Worm (Caenorhabditis elegans) whole organism, L1 larva: Measurements from ENCODE around the gene srx-128.
A peak's percentile ranks its signal among the peaks of the same experiment; 100 is the strongest.

ENCODE experiments used
- C04F5.9 ChIP-seq: sonication (generic microtip); optimal IDR thresholded peaks from 2 replicates; lab custom pipeline; 2016; ENCODE audit warnings: missing genetic modification characterization, missing compliant biosample characterization
- C16A3.4 ChIP-seq: fragments of 150-350 bp; optimal IDR thresholded peaks from 2 replicates; lab custom pipeline; 2014; ENCODE audit warnings: missing biosample characterization, missing genetic modification characterization
- F16B12.6 ChIP-seq: fragments of 150-350 bp; optimal IDR thresholded peaks from 2 replicates; lab custom pipeline; 2014; ENCODE audit warnings: missing biosample characterization, missing genetic modification characterization
- Y116A8C.19 ChIP-seq: sonication (generic microtip); optimal IDR thresholded peaks from 2 replicates; lab custom pipeline; 2016; ENCODE audit warnings: missing compliant biosample characterization, missing genetic modification characterization, borderline replicate concordance
- alr-1 ChIP-seq: fragments of 200-800 bp; sonication (Bioruptor generic); optimal IDR thresholded peaks from 2 replicates; lab custom pipeline; 2018; ENCODE audit warnings: borderline replicate concordance, mild to moderate bottlenecking, missing genetic modification characterization, missing compliant biosample characterization
- blmp-1 ChIP-seq: fragments of 150-350 bp; optimal IDR thresholded peaks from 2 replicates; lab custom pipeline; 2014; ENCODE audit warnings: missing biosample characterization, missing genetic modification characterization
- ceh-63 ChIP-seq: fragments of 200-800 bp; sonication (Bioruptor generic); optimal IDR thresholded peaks from 2 replicates; lab custom pipeline; 2018; ENCODE audit warnings: mild to moderate bottlenecking, missing genetic modification characterization, missing compliant biosample characterization
- ceh-8 ChIP-seq: fragments of 200-800 bp; sonication (Bioruptor generic); optimal IDR thresholded peaks from 2 replicates; lab custom pipeline; 2018; ENCODE audit warnings: mild to moderate bottlenecking, missing genetic modification characterization, moderate library complexity, missing compliant biosample characterization
- ceh-88 ChIP-seq: fragments of 200-800 bp; sonication (Bioruptor generic); IDR thresholded peaks from 2 replicates; pipeline ENCODE4 v1.3.6; 2022; ENCODE audit warnings: missing genetic modification characterization, missing compliant biosample characterization
- ces-1 ChIP-seq: fragments of 150-350 bp; optimal IDR thresholded peaks from 2 replicates; lab custom pipeline; 2014; ENCODE audit warnings: missing biosample characterization, missing genetic modification reagents, missing genetic modification characterization
- dpl-1 ChIP-seq, 3 experiments: fragments of 150-350 bp in 2 of 3; sonication (generic microtip) in 1 of 3; optimal IDR thresholded peaks; 2 replicates each; lab custom pipeline; 2014 to 2017; ENCODE audit warnings: missing biosample characterization in 3 of 3, missing genetic modification characterization in 3 of 3, missing genetic modification reagents in 3 of 3
- efl-3 ChIP-seq: fragments of 200-800 bp; sonication (Bioruptor generic); optimal IDR thresholded peaks from 2 replicates; lab custom pipeline; 2018; ENCODE audit warnings: mild to moderate bottlenecking, missing genetic modification characterization, missing compliant biosample characterization
- egl-27 ChIP-seq, 2 experiments: fragments of 150-350 bp in 1 of 2; sonication (generic microtip); optimal IDR thresholded peaks; 3 replicates each; lab custom pipeline; 2017 to 2018; ENCODE audit warnings: missing biosample characterization in 2 of 2, missing genetic modification characterization in 2 of 2, missing genetic modification reagents in 2 of 2
- elt-3 ChIP-seq, 6 experiments: fragments of 150-350 bp in 1 of 6; sonication (generic microtip); optimal IDR thresholded peaks; 2 replicates each; lab custom pipeline; 2017 to 2018; ENCODE audit warnings: missing biosample characterization in 6 of 6, missing genetic modification characterization in 6 of 6, inconsistent platforms in 1 of 6
- ets-5 ChIP-seq: fragments of 200-800 bp; sonication (Bioruptor generic); IDR thresholded peaks from 2 replicates; pipeline ENCODE4 v1.3.6; 2022; ENCODE audit warnings: missing genetic modification characterization, missing compliant biosample characterization
- fos-1 ChIP-seq: fragments of 150-350 bp; optimal IDR thresholded peaks from 2 replicates; lab custom pipeline; 2014; ENCODE audit warnings: missing biosample characterization, missing genetic modification characterization
- grh-1 ChIP-seq: fragments of 200-800 bp; sonication (Bioruptor generic); IDR thresholded peaks from 2 replicates; pipeline ENCODE4 v1.3.6; 2022; ENCODE audit warnings: missing genetic modification reagents, missing genetic modification characterization, missing compliant biosample characterization
- hlh-4 ChIP-seq: sonication (generic microtip); optimal IDR thresholded peaks from 2 replicates; lab custom pipeline; 2016; ENCODE audit warnings: mild to moderate bottlenecking, missing genetic modification characterization, missing compliant biosample characterization
- isw-1 ChIP-seq: fragments of 200-800 bp; sonication (Bioruptor generic); IDR thresholded peaks from 2 replicates; pipeline ENCODE4 v1.3.6; 2022; ENCODE audit warnings: missing genetic modification characterization, missing compliant biosample characterization
- jun-1 ChIP-seq: fragments of 150-350 bp; optimal IDR thresholded peaks from 2 replicates; lab custom pipeline; 2014; ENCODE audit warnings: missing biosample characterization, missing genetic modification reagents, missing genetic modification characterization
- lin-13 ChIP-seq: fragments of 150-350 bp; optimal IDR thresholded peaks from 2 replicates; lab custom pipeline; 2014; ENCODE audit warnings: missing biosample characterization, missing genetic modification reagents, missing genetic modification characterization
- lin-14 ChIP-seq: fragments of 200-800 bp; sonication (Bioruptor generic); optimal IDR thresholded peaks from 2 replicates; lab custom pipeline; 2018; ENCODE audit warnings: mild to moderate bottlenecking, missing genetic modification characterization, moderate library complexity, missing compliant biosample characterization
- lin-15B ChIP-seq: fragments of 150-350 bp; sonication (generic microtip); optimal IDR thresholded peaks from 3 replicates; lab custom pipeline; 2014; ENCODE audit warnings: missing biosample characterization, missing genetic modification characterization
- lin-39 ChIP-seq: fragments of 150-350 bp; optimal IDR thresholded peaks from 2 replicates; lab custom pipeline; 2014; ENCODE audit warnings: missing biosample characterization, missing genetic modification reagents, missing genetic modification characterization
- mdl-1 ChIP-seq, 2 experiments: fragments of 150-350 bp; optimal IDR thresholded peaks; 2 replicates each; lab custom pipeline; 2014 to 2017; ENCODE audit warnings: missing biosample characterization in 2 of 2, missing genetic modification characterization in 2 of 2, inconsistent platforms in 1 of 2
- mef-2 ChIP-seq: fragments of 150-350 bp; optimal IDR thresholded peaks from 2 replicates; lab custom pipeline; 2014; ENCODE audit warnings: missing biosample characterization, missing genetic modification characterization
- nhr-11 ChIP-seq: fragments of 150-350 bp; optimal IDR thresholded peaks from 2 replicates; lab custom pipeline; 2014; ENCODE audit warnings: missing biosample characterization, missing genetic modification characterization
- nhr-19 ChIP-seq: fragments of 200-800 bp; sonication (Bioruptor generic); conservative IDR thresholded peaks from 2 replicates; pipeline ENCODE4 v1.3.6; 2022; ENCODE audit warnings: missing genetic modification characterization, missing compliant biosample characterization
- nhr-71 ChIP-seq: sonication (generic microtip); optimal IDR thresholded peaks from 2 replicates; lab custom pipeline; 2016; ENCODE audit warnings: mild to moderate bottlenecking, missing genetic modification characterization, moderate library complexity, missing compliant biosample characterization
- nhr-85 ChIP-seq: sonication (generic microtip); peaks from one replicate; lab custom pipeline; 2016; ENCODE audit warnings: missing genetic modification characterization, inconsistent platforms, missing compliant biosample characterization
- nhr-90 ChIP-seq: sonication (generic microtip); optimal IDR thresholded peaks from 2 replicates; lab custom pipeline; 2016; ENCODE audit warnings: mild to moderate bottlenecking, missing genetic modification characterization, missing compliant biosample characterization; ENCODE audit not compliant: poor library complexity
- pag-3 ChIP-seq: sonication (generic microtip); optimal IDR thresholded peaks from 2 replicates; lab custom pipeline; 2017; ENCODE audit warnings: missing genetic modification characterization, mild to moderate bottlenecking, missing compliant biosample characterization, antibody characterized with exemption, borderline replicate concordance; ENCODE audit not compliant: insufficient read depth
- skn-1 ChIP-seq: fragments of 150-350 bp; optimal IDR thresholded peaks from 2 replicates; lab custom pipeline; 2014; ENCODE audit warnings: missing biosample characterization, missing genetic modification characterization
- snpc-4 ChIP-seq: fragments of 150-350 bp; optimal IDR thresholded peaks from 2 replicates; lab custom pipeline; 2014; ENCODE audit warnings: missing biosample characterization, missing genetic modification characterization
- snu-23 ChIP-seq: sonication (generic microtip); optimal IDR thresholded peaks from 2 replicates; lab custom pipeline; 2016; ENCODE audit warnings: missing genetic modification characterization, missing compliant biosample characterization
- sptf-1 ChIP-seq: fragments of 150-350 bp; optimal IDR thresholded peaks from 2 replicates; lab custom pipeline; 2014; ENCODE audit warnings: missing biosample characterization, missing genetic modification characterization
- swsn-7 ChIP-seq: sonication (generic microtip); optimal IDR thresholded peaks from 2 replicates; lab custom pipeline; 2016; ENCODE audit warnings: missing genetic modification characterization, missing compliant biosample characterization
- unc-130 ChIP-seq: fragments of 150-350 bp; optimal IDR thresholded peaks from 2 replicates; lab custom pipeline; 2017; ENCODE audit warnings: missing biosample characterization, missing genetic modification characterization, inconsistent platforms
- vab-15 ChIP-seq: sonication (generic microtip); optimal IDR thresholded peaks from 2 replicates; lab custom pipeline; 2017; ENCODE audit warnings: missing genotype, mild to moderate bottlenecking, missing genetic modification characterization, missing compliant biosample characterization
- zag-1 ChIP-seq: fragments of 150-350 bp; optimal IDR thresholded peaks from 2 replicates; lab custom pipeline; 2014; ENCODE audit warnings: missing biosample characterization, missing genetic modification characterization
- ztf-11 ChIP-seq, 2 experiments: sonication (generic microtip); optimal IDR thresholded peaks; 2 replicates each; lab custom pipeline; 2016 to 2017; ENCODE audit warnings: missing genetic modification characterization in 2 of 2, missing biosample characterization in 1 of 2, missing compliant biosample characterization in 1 of 2
- ztf-4 ChIP-seq: fragments of 150-350 bp; optimal IDR thresholded peaks from 2 replicates; lab custom pipeline; 2014; ENCODE audit warnings: missing biosample characterization, missing genetic modification characterization

srx-128 gene

ce11 chrV:13858906-13859305, 21.6 kb downstream of the srx-128 start, which contains the start of gene srx-135:
TSS of gene srx-135 (plus strand) at chrV:13859206.
- TF ChIP-seq snu-23 (GFP tag; lab: Kevin White, UChicago) = no peak
- TF ChIP-seq mdl-1 (tag; optimal IDR thresholded peaks at IDR 0.05; lab: Kevin White, UChicago) = no peak
- no peak for TF ChIP-seq ets-5 (GFP tag; lab: Robert Waterston, UW)

ce11 chrV:13862505-13862904, 25.2 kb downstream of the srx-128 start, which contains the start of gene srx-137:
TSS of gene srx-137 (plus strand) at chrV:13862805.
- TF ChIP-seq C04F5.9 (tag; lab: Kevin White, UChicago) = no peak
- TF ChIP-seq fos-1 (tag; lab: Kevin White, UChicago) = no peak
- no peak for TF ChIP-seq lin-14 (GFP tag; lab: Kevin White, UChicago)
- no peak for TF ChIP-seq egl-27 (tag; optimal IDR thresholded peaks at IDR 0.05; lab: Kevin White, UChicago)
- TF ChIP-seq nhr-90 = no peak
- no peak for TF ChIP-seq ceh-8 (GFP tag; lab: Kevin White, UChicago)
- no peak for TF ChIP-seq mef-2 (tag; lab: Kevin White, UChicago)
- no peak for TF ChIP-seq jun-1
- TF ChIP-seq Y116A8C.19 (tag; lab: Kevin White, UChicago) = no peak
- TF ChIP-seq blmp-1 = no peak
- TF ChIP-seq ztf-4 (tag; lab: Kevin White, UChicago) = no peak
- no peak for TF ChIP-seq swsn-7 (tag; lab: Kevin White, UChicago)
- no peak for TF ChIP-seq nhr-71 (tag; lab: Kevin White, UChicago)
- no peak for TF ChIP-seq ceh-88
- TF ChIP-seq lin-13 (GFP tag; lab: Kevin White, UChicago) = no peak

ce11 chrV:13863700-13864099, 26.4 kb downstream of the srx-128 start:
- TF ChIP-seq alr-1 (no peak), snpc-4 (tag; lab: Kevin White, UChicago) (no peak), zag-1 (tag; lab: Kevin White, UChicago) (no peak), elt-3 (tag; optimal IDR thresholded peaks at IDR 0.05; lab: Kevin White, UChicago) (no peak), hlh-4 (tag; lab: Kevin White, UChicago) (no peak), isw-1 (GFP tag; lab: Robert Waterston, UW) (no peak), ets-5 (GFP tag; lab: Robert Waterston, UW) (no peak), lin-13 (GFP tag; lab: Kevin White, UChicago) (no peak), efl-3 (GFP tag; lab: Kevin White, UChicago) (no peak), grh-1 (no peak), sptf-1 (tag; lab: Kevin White, UChicago) (no peak), skn-1 (tag; lab: Kevin White, UChicago) (no peak), egl-27 (tag; optimal IDR thresholded peaks at IDR 0.05; lab: Kevin White, UChicago) (no peak), swsn-7 (tag; lab: Kevin White, UChicago) (no peak)

- TF ChIP-seq nhr-85 = peak; percentile 61
- no peak for TF ChIP-seq ztf-11 (tag; optimal IDR thresholded peaks at IDR 0.05; lab: Kevin White, UChicago)
- TF ChIP-seq unc-130 (tag; lab: Kevin White, UChicago) = no peak
Observed at ce11 chrV:13866353-13866752, 29.1 kb downstream of the srx-128 start, which contains the start of gene nhr-175. TSS of gene nhr-175 (plus strand) at chrV:13866691.

- TF ChIP-seq lin-39 (tag; lab: Kevin White, UChicago) (no peak), nhr-11 (tag; lab: Kevin White, UChicago) (peak; percentile 85), ceh-63 (GFP tag; lab: Kevin White, UChicago) (no peak), ceh-8 (GFP tag; lab: Kevin White, UChicago) (no peak), vab-15 (tag; lab: Kevin White, UChicago) (no peak), nhr-19 (GFP tag; lab: Robert Waterston, UW) (peak; percentile 14; the same call in 1 of the 2 replicates), pag-3 (tag; lab: Kevin White, UChicago) (no peak), sptf-1 (tag; lab: Kevin White, UChicago) (no peak), unc-130 (tag; lab: Kevin White, UChicago) (no peak), dpl-1 (GFP tag; optimal IDR thresholded peaks at IDR 0.05; lab: Kevin White, UChicago) (no peak), lin-14 (GFP tag; lab: Kevin White, UChicago) (no peak), F16B12.6 (tag; lab: Kevin White, UChicago) (no peak), C16A3.4 (no peak), lin-15B (no peak), ces-1 (no peak), ceh-88 (no peak), snu-23 (GFP tag; lab: Kevin White, UChicago) (no peak)
Observed at ce11 chrV:13869551-13869950, 32.3 kb downstream of the srx-128 start.
